Fruit fly (Drosophila melanogaster): ENCODE measurements around the gene Sac1.

The Sac1 gene

dm6 chr3L:1258547-1258946 is 10.9 kb downstream of the Sac1 start:
- TF ChIP-seq insv (optimal IDR thresholded peaks at IDR 0.05), result no peak
- no peak for TF ChIP-seq psq (optimal IDR thresholded peaks at IDR 0.05)
- no peak for TF ChIP-seq ttk (optimal IDR thresholded peaks at IDR 0.05)
- TF ChIP-seq Myc (optimal IDR thresholded peaks at IDR 0.05), result no peak
- no peak for TF ChIP-seq Sin3A (optimal IDR thresholded peaks at IDR 0.05)
- no peak for TF ChIP-seq h (optimal IDR thresholded peaks at IDR 0.05)

dm6 chr3L:1264998-1265397 is 17.4 kb downstream of the Sac1 start:
- TF ChIP-seq ttk (optimal IDR thresholded peaks at IDR 0.05) (no peak), h (optimal IDR thresholded peaks at IDR 0.05) (no peak), insv (optimal IDR thresholded peaks at IDR 0.05) (no peak), psq (optimal IDR thresholded peaks at IDR 0.05) (no peak), Sin3A (optimal IDR thresholded peaks at IDR 0.05) (no peak), Myc (optimal IDR thresholded peaks at IDR 0.05) (no peak)

dm6 chr3L:1265423-1266002 is 17.9 kb downstream of the Sac1 start:
- no peak for TF ChIP-seq ttk (optimal IDR thresholded peaks at IDR 0.05)
- no peak for TF ChIP-seq Sin3A (optimal IDR thresholded peaks at IDR 0.05)
- no peak for TF ChIP-seq h (optimal IDR thresholded peaks at IDR 0.05)
- no peak for TF ChIP-seq Myc (optimal IDR thresholded peaks at IDR 0.05)
- TF ChIP-seq insv (optimal IDR thresholded peaks at IDR 0.05), result no peak
- no peak for TF ChIP-seq psq (optimal IDR thresholded peaks at IDR 0.05)

- no peak for TF ChIP-seq psq (optimal IDR thresholded peaks at IDR 0.05)
- TF ChIP-seq Myc (optimal IDR thresholded peaks at IDR 0.05), result no peak
- no peak for TF ChIP-seq ttk (optimal IDR thresholded peaks at IDR 0.05)
- no peak for TF ChIP-seq h (optimal IDR thresholded peaks at IDR 0.05)
- no peak for TF ChIP-seq insv (optimal IDR thresholded peaks at IDR 0.05)
- no peak for TF ChIP-seq Sin3A (optimal IDR thresholded peaks at IDR 0.05)
Measured at dm6 chr3L:1269013-1269412, 21.4 kb downstream of the Sac1 start.

dm6 chr3L:1275767-1276166 is 28.1 kb downstream of the Sac1 start, which contains the start of gene CG32333:
TSS of gene CG32333 (plus strand) at chr3L:1275956.
- TF ChIP-seq ttk (optimal IDR thresholded peaks at IDR 0.05) (no peak), h (optimal IDR thresholded peaks at IDR 0.05) (no peak), insv (optimal IDR thresholded peaks at IDR 0.05) (no peak), psq (optimal IDR thresholded peaks at IDR 0.05) (no peak), Myc (optimal IDR thresholded peaks at IDR 0.05) (no peak), Sin3A (optimal IDR thresholded peaks at IDR 0.05) (no peak)

dm6 chr3L:1277937-1278336 is 30.3 kb downstream of the Sac1 start:
- TF ChIP-seq Myc (optimal IDR thresholded peaks at IDR 0.05) (no peak), psq (optimal IDR thresholded peaks at IDR 0.05) (no peak), h (optimal IDR thresholded peaks at IDR 0.05) (no peak), ttk (optimal IDR thresholded peaks at IDR 0.05) (no peak), Sin3A (optimal IDR thresholded peaks at IDR 0.05) (no peak), insv (optimal IDR thresholded peaks at IDR 0.05) (no peak)

- TF ChIP-seq h (optimal IDR thresholded peaks at IDR 0.05) (no peak), Sin3A (optimal IDR thresholded peaks at IDR 0.05) (no peak), psq (optimal IDR thresholded peaks at IDR 0.05) (no peak), ttk (optimal IDR thresholded peaks at IDR 0.05) (no peak), insv (optimal IDR thresholded peaks at IDR 0.05) (no peak), Myc (optimal IDR thresholded peaks at IDR 0.05) (no peak)
Measured at dm6 chr3L:1279685-1280084, 32.1 kb downstream of the Sac1 start.

- TF ChIP-seq ttk (optimal IDR thresholded peaks at IDR 0.05) (no peak), Sin3A (optimal IDR thresholded peaks at IDR 0.05) (no peak), h (optimal IDR thresholded peaks at IDR 0.05) (no peak), psq (optimal IDR thresholded peaks at IDR 0.05) (no peak), insv (optimal IDR thresholded peaks at IDR 0.05) (no peak), Myc (optimal IDR thresholded peaks at IDR 0.05) (no peak)
Measured at dm6 chr3L:1280890-1281622, 33.4 kb downstream of the Sac1 start.

- TF ChIP-seq psq (optimal IDR thresholded peaks at IDR 0.05), result no peak
- TF ChIP-seq ttk (optimal IDR thresholded peaks at IDR 0.05), result no peak
- TF ChIP-seq insv (optimal IDR thresholded peaks at IDR 0.05), result no peak
- TF ChIP-seq Sin3A (optimal IDR thresholded peaks at IDR 0.05), result no peak
- no peak for TF ChIP-seq h (optimal IDR thresholded peaks at IDR 0.05)
Measured at dm6 chr3L:1294835-1295234, 47.2 kb downstream of the Sac1 start.

- no peak for TF ChIP-seq psq (optimal IDR thresholded peaks at IDR 0.05)
- TF ChIP-seq ttk (optimal IDR thresholded peaks at IDR 0.05), result no peak
- TF ChIP-seq Sin3A (optimal IDR thresholded peaks at IDR 0.05), result no peak
- no peak for TF ChIP-seq insv (optimal IDR thresholded peaks at IDR 0.05)
- TF ChIP-seq h (optimal IDR thresholded peaks at IDR 0.05), result no peak
- TF ChIP-seq Myc (optimal IDR thresholded peaks at IDR 0.05), result no peak
Measured at dm6 chr3L:1295693-1296092, 48.1 kb downstream of the Sac1 start, which contains the start of gene Rabex-5. TSS of gene Rabex-5 (plus strand) at chr3L:1295913.

dm6 chr3L:1298509-1298908 is 50.9 kb downstream of the Sac1 start, which contains the start of gene scf:
TSS of gene scf (plus strand) at chr3L:1298672.
- TF ChIP-seq psq (optimal IDR thresholded peaks at IDR 0.05) (no peak), ttk (optimal IDR thresholded peaks at IDR 0.05) (no peak), h (optimal IDR thresholded peaks at IDR 0.05) (no peak)

Data from Kc167 (cell line).